Worm (Caenorhabditis elegans): ENCODE data around the gene pals-29.

- TF ChIP-seq athp-1 (tag; optimal IDR thresholded peaks at IDR 0.05) (no peak), ceh-91 (GFP tag; IDR thresholded peaks at IDR 0.05) (no peak), attf-6 (GFP tag; IDR thresholded peaks at IDR 0.05) (no peak), hsf-1 (GFP tag; IDR thresholded peaks at IDR 0.05) (no peak), egl-44 (GFP tag; IDR thresholded peaks at IDR 0.05) (no peak), dpl-1 (GFP tag; optimal IDR thresholded peaks at IDR 0.05) (no peak), fkh-3 (tag; optimal IDR thresholded peaks at IDR 0.05) (no peak), ztf-3 (GFP tag; optimal IDR thresholded peaks at IDR 0.05) (no peak), unc-62 (GFP tag; optimal IDR thresholded peaks at IDR 0.05) (no peak), unc-130 (GFP tag; optimal IDR thresholded peaks at IDR 0.05) (no peak)
Observed at ce11 chrIV:14505066-14505465, 37.4 kb downstream of the pals-29 start, which contains the start of gene tag-273.

Data from whole organism, young adult.